Fruit fly (Drosophila melanogaster): ENCODE results near the gene Drsl3.
A peak's percentile ranks its signal among the peaks of the same experiment; 100 is the strongest.

Gene Drsl3

DNA sequence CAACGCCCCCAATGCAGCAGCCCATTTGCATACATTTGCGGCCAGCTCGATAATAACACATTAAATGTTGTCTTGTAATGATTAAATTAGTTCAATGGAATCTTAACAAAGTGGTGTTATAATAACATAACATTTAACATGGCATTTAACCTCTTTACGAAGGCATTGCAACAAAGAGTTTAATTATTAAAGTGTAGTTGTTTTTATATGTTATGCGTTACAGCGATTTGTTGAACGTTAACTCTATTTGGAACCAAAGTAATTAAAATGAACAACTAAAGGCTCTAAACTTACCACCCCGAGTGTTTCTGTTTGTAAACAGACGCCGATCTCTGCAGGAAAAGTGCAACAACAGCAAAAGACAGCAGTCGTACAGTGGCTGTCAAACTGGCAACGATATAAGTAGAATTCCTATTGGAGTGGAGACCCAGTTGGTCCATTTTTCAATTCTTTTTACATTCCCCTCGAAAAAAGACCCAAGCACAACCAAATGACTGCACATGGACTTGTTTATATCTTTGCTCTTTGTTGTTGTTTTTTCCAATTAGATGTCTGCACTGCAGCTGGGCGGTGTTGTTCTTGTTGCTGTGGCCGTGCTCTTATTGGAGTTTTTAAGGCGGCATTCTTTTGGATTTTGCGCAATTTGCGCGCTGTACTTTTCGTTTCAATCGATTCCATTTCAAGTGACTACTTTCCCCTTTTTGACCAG, 24.2 kb downstream of the Drsl3 start (continued):
- TF ChIP-seq PHDP (tag; optimal IDR thresholded peaks at IDR 0.05), result peak; percentile 6
- no peak for TF ChIP-seq CG4707 (GFP tag; optimal IDR thresholded peaks at IDR 0.05)
- no peak for TF ChIP-seq tna (GFP tag; IDR thresholded peaks at IDR 0.05; ENCODE audit: partially characterized antibody)
- TF ChIP-seq Sry-δ (GFP tag; optimal IDR thresholded peaks at IDR 0.05), result no peak
- TF ChIP-seq CG12236 (GFP tag; optimal IDR thresholded peaks at IDR 0.05), result no peak
- no peak for TF ChIP-seq Hr3 (GFP tag; optimal IDR thresholded peaks at IDR 0.05)
- TF ChIP-seq HLH4C (GFP tag; IDR thresholded peaks at IDR 0.05; ENCODE audit: partially characterized antibody), result no peak
- TF ChIP-seq CG14710 (tag; optimal IDR thresholded peaks at IDR 0.05), result peak; percentile 28
- peak; percentile 16 for TF ChIP-seq CG1603 (tag; optimal IDR thresholded peaks at IDR 0.05)
- peak; percentile 28 for TF ChIP-seq CG8388 (GFP tag; optimal IDR thresholded peaks at IDR 0.05)
- TF ChIP-seq phol (tag; optimal IDR thresholded peaks at IDR 0.05), result peak; percentile 33
- peak; percentile 47 for TF ChIP-seq zen (tag; optimal IDR thresholded peaks at IDR 0.05)
- TF ChIP-seq ham (GFP tag; IDR thresholded peaks at IDR 0.05), result no peak
- TF ChIP-seq gcm2 (GFP tag; optimal IDR thresholded peaks at IDR 0.05), result no peak
- TF ChIP-seq CG13624 (GFP tag; optimal IDR thresholded peaks at IDR 0.05), result no peak
- TF ChIP-seq D (optimal IDR thresholded peaks at IDR 0.05), result no peak
- peak; percentile 17 for TF ChIP-seq D (GFP tag; optimal IDR thresholded peaks at IDR 0.05)
- no peak for TF ChIP-seq CG10321 (GFP tag; IDR thresholded peaks at IDR 0.05)
- no peak for TF ChIP-seq CG14965 (GFP tag; optimal IDR thresholded peaks at IDR 0.05; ENCODE audit: borderline replicate concordance)
- no peak for TF ChIP-seq crol (GFP tag; IDR thresholded peaks at IDR 0.05)
- peak; percentile 48 for TF ChIP-seq CG18262 (tag; optimal IDR thresholded peaks at IDR 0.05)
- TF ChIP-seq Elba2 (GFP tag; optimal IDR thresholded peaks at IDR 0.05), result peak; percentile 91
- TF ChIP-seq NC2α (GFP tag; optimal IDR thresholded peaks at IDR 0.05), result no peak
- no peak for TF ChIP-seq al (GFP tag; IDR thresholded peaks at IDR 0.05)
- TF ChIP-seq dpn (GFP tag; optimal IDR thresholded peaks at IDR 0.05), result no peak
- TF ChIP-seq CG3163 (GFP tag; optimal IDR thresholded peaks at IDR 0.05), result no peak
- peak; percentile 30 for TF ChIP-seq dmrt11E (tag; optimal IDR thresholded peaks at IDR 0.05)

DNA sequence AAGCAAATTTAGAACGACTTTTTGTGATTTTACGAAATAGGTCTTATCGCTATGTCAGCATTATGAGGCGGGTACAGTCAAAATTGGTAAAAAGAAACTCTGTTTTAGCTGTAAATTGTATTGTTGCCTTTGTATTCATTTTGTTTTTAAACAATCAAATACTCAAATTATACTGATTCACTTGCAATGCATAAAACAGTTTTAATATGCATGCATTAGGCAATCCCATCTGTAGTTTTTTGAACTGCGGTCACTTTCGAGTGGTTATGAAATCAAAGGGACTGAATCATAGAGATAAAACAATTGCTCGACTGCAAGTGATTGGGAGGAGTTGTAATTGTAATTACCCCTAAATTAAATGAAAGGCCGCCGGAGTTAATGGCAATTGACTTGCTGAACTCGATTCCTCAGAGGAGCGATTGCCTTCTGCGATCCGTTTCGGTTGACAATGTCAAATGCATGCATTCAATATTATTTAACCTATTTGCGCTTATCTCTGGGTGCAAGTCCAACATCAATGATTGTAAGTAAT, 25.0 kb downstream of the Drsl3 start:
- peak; percentile 58 for TF ChIP-seq Med (GFP tag)
- TF ChIP-seq seq (GFP tag; IDR thresholded peaks at IDR 0.05), result peak; percentile 54
- TF ChIP-seq Gug (GFP tag; IDR thresholded peaks at IDR 0.05), result no peak
- TF ChIP-seq crc (GFP tag; optimal IDR thresholded peaks at IDR 0.05), result no peak
- TF ChIP-seq dmrt99B (tag; optimal IDR thresholded peaks at IDR 0.05), result peak; percentile 0
- TF ChIP-seq CG11093 (GFP tag; IDR thresholded peaks at IDR 0.05), result no peak
- TF ChIP-seq gem (tag; optimal IDR thresholded peaks at IDR 0.05), result peak; percentile 16
- no peak for TF ChIP-seq CG10462 (GFP tag; optimal IDR thresholded peaks at IDR 0.05)
- peak; percentile 45 for TF ChIP-seq CG15269 (tag; optimal IDR thresholded peaks at IDR 0.05)
- TF ChIP-seq Ptx1 (GFP tag; IDR thresholded peaks at IDR 0.05), result 0 out of 2 replicates have a peak, but pooled peaks have one; percentile 13
- TF ChIP-seq stc (GFP tag; IDR thresholded peaks at IDR 0.05), result 0 out of 2 replicates have a peak, but pooled peaks have one; percentile 44
- TF ChIP-seq row (GFP tag; IDR thresholded peaks at IDR 0.05), result peak; percentile 56
- peak; percentile 7 for TF ChIP-seq CG12391 (tag; optimal IDR thresholded peaks at IDR 0.05)
- peak; percentile 46 for TF ChIP-seq CG2120 (GFP tag; optimal IDR thresholded peaks at IDR 0.05)
- TF ChIP-seq CG30020 (tag; optimal IDR thresholded peaks at IDR 0.05), result no peak
- TF ChIP-seq CG12769 (tag; optimal IDR thresholded peaks at IDR 0.05), result peak; percentile 15
- peak; percentile 16; the same call in 1 of the 2 replicates for TF ChIP-seq CG32532 (GFP tag; IDR thresholded peaks at IDR 0.05)
- TF ChIP-seq vvl (GFP tag; IDR thresholded peaks at IDR 0.05), result 0 out of 2 replicates have a peak, but pooled peaks have one; percentile 19
- TF ChIP-seq CG2678 (tag; optimal IDR thresholded peaks at IDR 0.05), result peak; percentile 20
- TF ChIP-seq Atf6 (GFP tag; IDR thresholded peaks at IDR 0.05), result peak; percentile 37; the same call in 1 of the 2 replicates
- peak; percentile 37 for TF ChIP-seq lab (GFP tag; optimal IDR thresholded peaks at IDR 0.05)
- 0 out of 4 replicates have a peak, but pooled peaks have one; percentile 17 for TF ChIP-seq chinmo (GFP tag; IDR thresholded peaks at IDR 0.05; ENCODE audit: partially characterized antibody)
- TF ChIP-seq Hr51 (GFP tag; optimal IDR thresholded peaks at IDR 0.05), result peak in 1 of 2 experiments; percentile 35
